Fruit fly (Drosophila melanogaster): ENCODE measurements around the gene CG8460.

DNA sequence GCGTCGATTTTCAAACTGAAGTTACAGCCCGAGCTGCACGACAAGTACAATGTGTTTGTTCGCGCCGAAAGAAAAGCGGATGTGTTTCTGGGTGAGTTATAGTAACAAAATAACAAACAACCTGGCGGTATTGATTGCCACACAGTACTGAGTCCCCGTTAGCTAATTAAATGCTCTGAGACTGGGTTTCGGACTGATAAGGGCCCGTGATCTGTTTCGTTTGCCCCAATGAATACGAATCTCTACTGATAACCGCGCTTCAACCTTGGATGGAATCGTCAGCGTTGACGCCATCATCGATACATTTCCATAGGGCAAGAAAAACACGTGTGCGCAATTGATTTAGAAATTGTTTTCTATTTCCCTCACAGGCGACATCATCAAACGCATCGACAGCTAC lies 39.8 kb upstream of the CG8460 start:
- no peak for TF ChIP-seq CrebA (GFP tag; optimal IDR thresholded peaks at IDR 0.05; ENCODE audit: borderline replicate concordance)
- no peak for TF ChIP-seq usp (GFP tag; optimal IDR thresholded peaks at IDR 0.05)
- no peak for TF ChIP-seq Hr78 (GFP tag; optimal IDR thresholded peaks at IDR 0.05)
- TF ChIP-seq psq (GFP tag; optimal IDR thresholded peaks at IDR 0.05): no peak
- TF ChIP-seq N (GFP tag; optimal IDR thresholded peaks at IDR 0.05): no peak
- no peak for TF ChIP-seq rgr (GFP tag; optimal IDR thresholded peaks at IDR 0.05)
- no peak for TF ChIP-seq dsf (GFP tag; optimal IDR thresholded peaks at IDR 0.05; ENCODE audit: borderline replicate concordance)
- TF ChIP-seq HLH106 (tag; optimal IDR thresholded peaks at IDR 0.05): no peak
- TF ChIP-seq sv (GFP tag; optimal IDR thresholded peaks at IDR 0.05): no peak
- no peak for TF ChIP-seq ey (GFP tag; optimal IDR thresholded peaks at IDR 0.05)
